Worm (Caenorhabditis elegans) whole organism, late embryonic: ENCODE results near the gene F32D8.7.

Experiments used
- C38D4.7 ChIP-seq: fragments of 200-800 bp; sonication (Bioruptor generic); optimal IDR thresholded peaks from 2 replicates; lab custom pipeline; 2018; ENCODE audit warnings: mild to moderate bottlenecking, missing genetic modification characterization, moderate library complexity, missing compliant biosample characterization
- K09A11.1 ChIP-seq: sonication (generic microtip); optimal IDR thresholded peaks from 2 replicates; lab custom pipeline; 2017; ENCODE audit warnings: antibody characterized with exemption, mild to moderate bottlenecking, missing genetic modification characterization, missing compliant biosample characterization; ENCODE audit not compliant: insufficient read depth
- Y22D7AL.16 ChIP-seq: sonication (generic microtip); optimal IDR thresholded peaks from 2 replicates; lab custom pipeline; 2016; ENCODE audit warnings: missing genetic modification characterization, missing compliant biosample characterization
- ceh-14 ChIP-seq: sonication (generic microtip); optimal IDR thresholded peaks from 2 replicates; lab custom pipeline; 2016; ENCODE audit warnings: missing genotype, missing genetic modification characterization, missing compliant biosample characterization
- ceh-19 ChIP-seq: fragments of 200-800 bp; sonication (Bioruptor generic); optimal IDR thresholded peaks from 2 replicates; lab custom pipeline; 2018; ENCODE audit warnings: mild to moderate bottlenecking, missing genetic modification characterization, missing compliant biosample characterization
- ceh-2 ChIP-seq: sonication (generic microtip); optimal IDR thresholded peaks from 2 replicates; lab custom pipeline; 2016; ENCODE audit warnings: missing genotype, missing genetic modification characterization, missing compliant biosample characterization
- ceh-22 ChIP-seq: sonication (generic microtip); optimal IDR thresholded peaks from 2 replicates; lab custom pipeline; 2017; ENCODE audit warnings: missing biosample characterization, missing genetic modification characterization
- ceh-24 ChIP-seq: sonication (generic microtip); optimal IDR thresholded peaks from 2 replicates; lab custom pipeline; 2016; ENCODE audit warnings: mild to moderate bottlenecking, missing genetic modification characterization, missing compliant biosample characterization
- ceh-30 ChIP-seq: fragments of 150-350 bp; optimal IDR thresholded peaks from 2 replicates; lab custom pipeline; 2014; ENCODE audit warnings: missing biosample characterization, missing genetic modification characterization
- ceh-31 ChIP-seq: sonication (generic microtip); optimal IDR thresholded peaks from 2 replicates; lab custom pipeline; 2016; ENCODE audit warnings: missing genetic modification characterization, missing compliant biosample characterization
- ceh-34 ChIP-seq: sonication (generic microtip); optimal IDR thresholded peaks from 2 replicates; lab custom pipeline; 2016; ENCODE audit warnings: mild to moderate bottlenecking, missing genetic modification characterization, missing compliant biosample characterization
- ceh-48 ChIP-seq: sonication (generic microtip); optimal IDR thresholded peaks from 2 replicates; lab custom pipeline; 2016; ENCODE audit warnings: missing genetic modification characterization, inconsistent platforms, missing compliant biosample characterization
- dmd-4 ChIP-seq: sonication (generic microtip); optimal IDR thresholded peaks from 2 replicates; lab custom pipeline; 2016; ENCODE audit warnings: borderline replicate concordance, missing genetic modification characterization, missing compliant biosample characterization
- dve-1 ChIP-seq: sonication (generic microtip); optimal IDR thresholded peaks from 2 replicates; lab custom pipeline; 2017; ENCODE audit warnings: antibody characterized with exemption, mild to moderate bottlenecking, missing genetic modification characterization, missing compliant biosample characterization
- elt-2 ChIP-seq: sonication (generic microtip); optimal IDR thresholded peaks from 2 replicates; lab custom pipeline; 2016; ENCODE audit warnings: missing genetic modification reagents, missing genetic modification characterization, missing compliant biosample characterization
- ets-4 ChIP-seq: sonication (generic microtip); optimal IDR thresholded peaks from 2 replicates; lab custom pipeline; 2016; ENCODE audit warnings: missing genetic modification characterization, missing compliant biosample characterization
- fax-1 ChIP-seq: sonication (generic microtip); optimal IDR thresholded peaks from 2 replicates; lab custom pipeline; 2016; ENCODE audit warnings: missing genotype, missing genetic modification characterization, missing compliant biosample characterization
- gmeb-2 ChIP-seq: sonication (generic microtip); optimal IDR thresholded peaks from 2 replicates; lab custom pipeline; 2016; ENCODE audit warnings: missing genetic modification characterization, inconsistent platforms, missing compliant biosample characterization
- hlh-30 ChIP-seq: sonication (generic microtip); optimal IDR thresholded peaks from 2 replicates; lab custom pipeline; 2017; ENCODE audit warnings: antibody characterized with exemption, missing genetic modification characterization, missing compliant biosample characterization; ENCODE audit not compliant: insufficient read depth
- hlh-6 ChIP-seq: sonication (generic microtip); optimal IDR thresholded peaks from 2 replicates; lab custom pipeline; 2016; ENCODE audit warnings: missing genotype, missing genetic modification characterization, missing compliant biosample characterization
- hlh-8 ChIP-seq: sonication (generic microtip); optimal IDR thresholded peaks from 2 replicates; lab custom pipeline; 2016; ENCODE audit warnings: missing genotype, missing genetic modification characterization, missing compliant biosample characterization
- lim-6 ChIP-seq: sonication (generic microtip); optimal IDR thresholded peaks from 2 replicates; lab custom pipeline; 2016; ENCODE audit warnings: missing genetic modification characterization, missing compliant biosample characterization
- madf-2 ChIP-seq: sonication (generic microtip); optimal IDR thresholded peaks from 2 replicates; lab custom pipeline; 2017; ENCODE audit warnings: missing genetic modification characterization, missing compliant biosample characterization
- mec-3 ChIP-seq: sonication (generic microtip); optimal IDR thresholded peaks from 2 replicates; lab custom pipeline; 2016; ENCODE audit warnings: borderline replicate concordance, missing genetic modification characterization, missing compliant biosample characterization
- nhr-232 ChIP-seq: sonication (generic microtip); optimal IDR thresholded peaks from 2 replicates; lab custom pipeline; 2016; ENCODE audit warnings: missing genetic modification characterization, missing compliant biosample characterization
- odd-2 ChIP-seq: sonication (generic microtip); optimal IDR thresholded peaks from 2 replicates; lab custom pipeline; 2017; ENCODE audit warnings: antibody characterized with exemption, mild to moderate bottlenecking, missing genetic modification characterization, missing compliant biosample characterization
- pag-3 ChIP-seq: sonication (generic microtip); optimal IDR thresholded peaks from 2 replicates; lab custom pipeline; 2016; ENCODE audit warnings: missing compliant biosample characterization, missing genetic modification characterization, borderline replicate concordance
- pat-9 ChIP-seq: fragments of 200-800 bp; sonication (Bioruptor generic); optimal IDR thresholded peaks from 2 replicates; lab custom pipeline; 2018; ENCODE audit warnings: mild to moderate bottlenecking, missing genetic modification characterization, moderate library complexity, missing compliant biosample characterization
- pha-2 ChIP-seq: sonication (generic microtip); optimal IDR thresholded peaks from 2 replicates; lab custom pipeline; 2017; ENCODE audit warnings: mild to moderate bottlenecking, missing genetic modification characterization, missing compliant biosample characterization
- pha-4 ChIP-seq: fragments of 150-350 bp; optimal IDR thresholded peaks from 2 replicates; lab custom pipeline; 2018; ENCODE audit warnings: missing biosample characterization, missing genetic modification reagents, missing genetic modification characterization
- pros-1 ChIP-seq: fragments of 150-350 bp; optimal IDR thresholded peaks from 2 replicates; lab custom pipeline; 2014; ENCODE audit warnings: missing biosample characterization, missing genetic modification reagents, missing genetic modification characterization
- ref-2 ChIP-seq: sonication (generic microtip); optimal IDR thresholded peaks from 2 replicates; lab custom pipeline; 2016; ENCODE audit warnings: missing genetic modification characterization, missing compliant biosample characterization
- rnt-1 ChIP-seq: sonication (generic microtip); optimal IDR thresholded peaks from 2 replicates; lab custom pipeline; 2016; ENCODE audit warnings: missing genetic modification characterization, missing compliant biosample characterization
- sox-4 ChIP-seq: sonication (generic microtip); optimal IDR thresholded peaks from 2 replicates; lab custom pipeline; 2017; ENCODE audit warnings: mild to moderate bottlenecking, missing genetic modification characterization, inconsistent platforms, missing compliant biosample characterization
- syd-9 ChIP-seq: sonication (generic microtip); optimal IDR thresholded peaks from 2 replicates; lab custom pipeline; 2016; ENCODE audit warnings: mild to moderate bottlenecking, missing genetic modification characterization, moderate library complexity, missing compliant biosample characterization
- tbx-2 ChIP-seq: sonication (generic microtip); optimal IDR thresholded peaks from 2 replicates; lab custom pipeline; 2016; ENCODE audit warnings: missing genetic modification characterization, missing compliant biosample characterization
- tbx-7 ChIP-seq: sonication (generic microtip); optimal IDR thresholded peaks from 2 replicates; lab custom pipeline; 2016; ENCODE audit warnings: missing genotype, missing genetic modification characterization, missing compliant biosample characterization
- unc-3 ChIP-seq, 2 experiments: fragments of 200-800 bp in 1 of 2; sonication (Bioruptor generic) in 1 of 2; sonication (generic microtip) in 1 of 2; conservative IDR thresholded peaks in 1 of 2; optimal IDR thresholded peaks in 1 of 2; 2 replicates each; pipeline versions ENCODE4 v1.3.6 to Lab custom; 2016 to 2022; ENCODE audit warnings: missing compliant biosample characterization in 2 of 2, missing genetic modification characterization in 2 of 2, missing genetic modification reagents in 1 of 2
- unc-42 ChIP-seq: sonication (generic microtip); optimal IDR thresholded peaks from 2 replicates; lab custom pipeline; 2016; ENCODE audit warnings: missing genotype, missing genetic modification characterization, missing compliant biosample characterization
- unc-55 ChIP-seq: sonication (generic microtip); optimal IDR thresholded peaks from 2 replicates; lab custom pipeline; 2017; ENCODE audit warnings: missing biosample characterization, missing genetic modification reagents, missing genetic modification characterization
- unc-86 ChIP-seq: sonication (generic microtip); optimal IDR thresholded peaks from 2 replicates; lab custom pipeline; 2016; ENCODE audit warnings: missing genetic modification characterization, missing compliant biosample characterization
- zip-5 ChIP-seq: sonication (generic microtip); optimal IDR thresholded peaks from 2 replicates; lab custom pipeline; 2016; ENCODE audit warnings: missing genetic modification characterization, missing compliant biosample characterization
- ztf-16 ChIP-seq: sonication (generic microtip); optimal IDR thresholded peaks from 2 replicates; lab custom pipeline; 2017; ENCODE audit warnings: missing genetic modification characterization, missing compliant biosample characterization

Gene F32D8.7

ce11 chrV:10889036-10889435 is 9.2 kb upstream of the F32D8.7 start, which contains the start of gene F32D8.11:
F32D8.11 (minus strand) TSS chrV:10889136.
- TF ChIP-seq ceh-24 (tag; lab: Kevin White, UChicago) (no peak), syd-9 (no peak), unc-86 (no peak), ceh-48 (no peak), ceh-30 (tag; lab: Kevin White, UChicago) (no peak), dmd-4 (tag; lab: Kevin White, UChicago) (no peak), nhr-232 (tag; lab: Kevin White, UChicago) (no peak)

- TF ChIP-seq K09A11.1 (tag; lab: Kevin White, UChicago): no peak
- TF ChIP-seq odd-2 (tag; lab: Kevin White, UChicago): no peak
- no peak for TF ChIP-seq zip-5 (tag; lab: Kevin White, UChicago)
- no peak for TF ChIP-seq C38D4.7 (GFP tag; lab: Kevin White, UChicago)
- no peak for TF ChIP-seq ztf-16 (tag; lab: Kevin White, UChicago)
- TF ChIP-seq pat-9 (tag; lab: Kevin White, UChicago): no peak
- no peak for TF ChIP-seq ceh-19 (GFP tag; lab: Kevin White, UChicago)
- TF ChIP-seq dmd-4 (tag; lab: Kevin White, UChicago): no peak
- no peak for TF ChIP-seq ceh-22
- TF ChIP-seq madf-2: no peak
- TF ChIP-seq ref-2: no peak
- no peak for TF ChIP-seq pros-1 (tag; lab: Kevin White, UChicago)
These were observed 8.5 kb upstream of the F32D8.7 start for ce11 chrV:10889774-10890173.

- no peak for TF ChIP-seq elt-2 (tag; lab: Kevin White, UChicago)
These were observed 7.3 kb upstream of the F32D8.7 start, which contains the start of gene F32D8.12 for ce11 chrV:10890980-10891379. F32D8.12 (minus strand) TSS chrV:10891027.

- TF ChIP-seq C38D4.7 (GFP tag; lab: Kevin White, UChicago) (no peak), odd-2 (tag; lab: Kevin White, UChicago) (no peak), ceh-2 (tag; lab: Kevin White, UChicago) (no peak), hlh-30 (tag; lab: Kevin White, UChicago) (no peak), unc-55 (no peak), ceh-34 (tag; lab: Kevin White, UChicago) (no peak), ceh-19 (GFP tag; lab: Kevin White, UChicago) (no peak), dve-1 (no peak)
- TF ChIP-seq, all 69 proteins: peak for 0
These were observed 4.6 kb upstream of the F32D8.7 start, which contains the start of gene F32D8.4 for ce11 chrV:10893510-10894128. F32D8.4 (minus strand) TSS chrV:10893560.

- TF ChIP-seq unc-3 (GFP tag; conservative IDR thresholded peaks at IDR 0.05; lab: Robert Waterston, UW): no peak
- TF ChIP-seq unc-3 (tag; optimal IDR thresholded peaks at IDR 0.05; lab: Kevin White, UChicago): no peak
- TF ChIP-seq ceh-19 (GFP tag; lab: Kevin White, UChicago): no peak
- no peak for TF ChIP-seq mec-3
- peak; percentile 40 for TF ChIP-seq dve-1
- no peak for TF ChIP-seq odd-2 (tag; lab: Kevin White, UChicago)
- TF ChIP-seq sox-4: no peak
- TF ChIP-seq pha-2 (tag; lab: Kevin White, UChicago): no peak
- no peak for TF ChIP-seq pag-3 (tag; lab: Kevin White, UChicago)
- peak; percentile 45 for TF ChIP-seq rnt-1 (tag; lab: Kevin White, UChicago)
- peak; percentile 47 for TF ChIP-seq elt-2 (tag; lab: Kevin White, UChicago)
- peak; percentile 24 for TF ChIP-seq pros-1 (tag; lab: Kevin White, UChicago)
- peak; percentile 52 for TF ChIP-seq fax-1 (tag; lab: Kevin White, UChicago)
- peak; percentile 80 for TF ChIP-seq tbx-2 (tag; lab: Kevin White, UChicago)
- TF ChIP-seq unc-42 (tag; lab: Kevin White, UChicago): peak; percentile 59
- TF ChIP-seq pha-4 (tag; lab: Kevin White, UChicago): no peak
- TF ChIP-seq hlh-6 (tag; lab: Kevin White, UChicago): no peak
- no peak for TF ChIP-seq lim-6
- TF ChIP-seq Y22D7AL.16 (tag; lab: Kevin White, UChicago): no peak
- peak; percentile 15 for TF ChIP-seq ceh-34 (tag; lab: Kevin White, UChicago)
- peak; percentile 66 for TF ChIP-seq hlh-8
- peak; percentile 76 for TF ChIP-seq ets-4 (tag; lab: Kevin White, UChicago)
- peak; percentile 66 for TF ChIP-seq tbx-7
- TF ChIP-seq gmeb-2: no peak
- TF ChIP-seq ceh-14: peak; percentile 59
- TF ChIP-seq ceh-31 (tag; lab: Kevin White, UChicago): peak; percentile 92
These were observed 3.6 kb upstream of the F32D8.7 start, which contains the start of the genes F32D8.14 and F32D8.5 for ce11 chrV:10894601-10895000. F32D8.14 (minus strand) TSS chrV:10894788. F32D8.5 (plus strand) TSS chrV:10894800.
